Worm (Caenorhabditis elegans): ENCODE measurements around the gene del-7.

del-7 gene

DNA sequence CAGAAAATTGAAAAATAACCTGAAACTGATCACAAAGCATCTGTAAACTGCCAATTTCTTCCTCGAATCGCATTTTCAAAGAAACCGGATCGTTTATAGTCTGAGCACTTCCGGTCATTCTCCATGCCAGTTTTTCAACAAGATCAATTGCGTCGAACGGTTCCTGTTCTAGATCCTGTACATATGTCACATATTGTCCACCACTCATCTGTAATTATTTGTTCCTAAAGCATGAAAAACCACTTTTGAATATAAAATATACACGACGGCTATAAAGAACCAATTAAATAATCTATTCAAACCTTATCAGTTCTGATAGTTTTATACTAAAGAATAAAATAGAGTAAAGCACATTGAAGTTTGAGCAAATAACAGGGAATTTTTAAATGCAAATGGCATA, 22.1 kb downstream of the del-7 start, which contains the start of gene sec-10:
Gene sec-10 (minus strand): TSS at position 208 of the 400 bp plus-strand sequence.
- peak; percentile 28 for TF ChIP-seq tlf-1 (GFP tag; optimal IDR thresholded peaks at IDR 0.05)
- TF ChIP-seq pbrm-1 (GFP tag; IDR thresholded peaks at IDR 0.05), result 0 out of 2 replicates have a peak, but pooled peaks have one; percentile 35
- peak; percentile 20 for TF ChIP-seq ZK185.1 (tag; optimal IDR thresholded peaks at IDR 0.05; ENCODE audit: poor library complexity, severe bottlenecking)
- TF ChIP-seq tbp1 (GFP tag; optimal IDR thresholded peaks at IDR 0.05), result peak; percentile 19
- TF ChIP-seq B0336.3 (GFP tag; IDR thresholded peaks at IDR 0.05), result peak; percentile 72; the same call in 1 of the 2 replicates
- no peak for TF ChIP-seq ccch-3 (GFP tag; optimal IDR thresholded peaks at IDR 0.05)
- TF ChIP-seq repo-1 (tag; optimal IDR thresholded peaks at IDR 0.05), result peak; percentile 12
- TF ChIP-seq mel-28 (tag; optimal IDR thresholded peaks at IDR 0.05; ENCODE audit: borderline replicate concordance), result no peak
- no peak for TF ChIP-seq egl-18 (GFP tag; IDR thresholded peaks at IDR 0.05)
- TF ChIP-seq sdz-38 (tag; optimal IDR thresholded peaks at IDR 0.05), result no peak
- peak; percentile 73 for TF ChIP-seq athp-1 (tag; optimal IDR thresholded peaks at IDR 0.05)
- TF ChIP-seq madf-6 (GFP tag; IDR thresholded peaks at IDR 0.05), result peak; percentile 16; the same call in 1 of the 2 replicates
- no peak for TF ChIP-seq rpc-1 (optimal IDR thresholded peaks at IDR 0.05)
- no peak for TF ChIP-seq rpc-1 (tag; optimal IDR thresholded peaks at IDR 0.05)
- TF ChIP-seq F52B5.7 (tag; optimal IDR thresholded peaks at IDR 0.05), result no peak
- TF ChIP-seq Y53G8AR.9 (GFP tag; conservative IDR thresholded peaks at IDR 0.05), result peak; percentile 87
- peak; percentile 16 for TF ChIP-seq atf-7 (tag; optimal IDR thresholded peaks at IDR 0.05)
- peak; percentile 35; the same call in 1 of the 2 replicates for TF ChIP-seq mcd-1 (GFP tag; IDR thresholded peaks at IDR 0.05)
- TF ChIP-seq ceh-79 (tag; optimal IDR thresholded peaks at IDR 0.05), result no peak
- TF ChIP-seq madf-3 (GFP tag; IDR thresholded peaks at IDR 0.05), result 0 out of 2 replicates have a peak, but pooled peaks have one; percentile 40

DNA sequence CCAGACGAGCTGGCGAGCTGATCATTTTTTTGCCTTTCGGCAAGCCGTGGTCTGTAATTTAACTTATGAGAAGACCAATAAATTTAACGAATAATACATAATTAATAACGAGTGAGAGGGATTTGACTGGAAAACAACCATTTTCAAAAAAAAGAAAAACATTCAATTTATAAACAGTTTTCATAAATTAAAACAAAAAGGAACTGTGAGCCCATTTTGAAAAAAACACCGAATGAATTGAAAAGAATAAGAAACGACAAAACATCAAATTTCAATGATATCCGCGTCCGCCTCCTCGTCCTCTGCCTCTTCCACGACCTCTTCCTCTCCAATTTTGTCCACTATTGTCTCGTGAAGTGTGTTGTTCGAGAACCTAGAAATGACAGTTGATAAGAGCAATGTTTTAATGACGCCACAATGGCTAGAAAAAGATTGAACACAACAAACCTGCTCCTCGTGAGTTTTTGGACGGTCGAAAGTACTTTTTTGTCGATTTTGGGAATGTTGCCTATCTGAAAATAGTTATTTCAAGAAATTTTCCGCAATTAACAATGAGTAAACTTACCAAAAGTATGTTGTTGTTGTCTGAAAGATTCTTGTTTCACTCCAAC, 23.7 kb downstream of the del-7 start, which contains the start of gene tag-321:
Gene tag-321 (minus strand): TSS at position 51 of the 611 bp plus-strand sequence.
- TF ChIP-seq die-1 (tag; optimal IDR thresholded peaks at IDR 0.05), result no peak
- 0 out of 2 replicates have a peak, but pooled peaks have one; percentile 44 for TF ChIP-seq hsf-1 (GFP tag; IDR thresholded peaks at IDR 0.05)
- peak; percentile 63 for TF ChIP-seq nhr-80 (tag; optimal IDR thresholded peaks at IDR 0.05)

DNA sequence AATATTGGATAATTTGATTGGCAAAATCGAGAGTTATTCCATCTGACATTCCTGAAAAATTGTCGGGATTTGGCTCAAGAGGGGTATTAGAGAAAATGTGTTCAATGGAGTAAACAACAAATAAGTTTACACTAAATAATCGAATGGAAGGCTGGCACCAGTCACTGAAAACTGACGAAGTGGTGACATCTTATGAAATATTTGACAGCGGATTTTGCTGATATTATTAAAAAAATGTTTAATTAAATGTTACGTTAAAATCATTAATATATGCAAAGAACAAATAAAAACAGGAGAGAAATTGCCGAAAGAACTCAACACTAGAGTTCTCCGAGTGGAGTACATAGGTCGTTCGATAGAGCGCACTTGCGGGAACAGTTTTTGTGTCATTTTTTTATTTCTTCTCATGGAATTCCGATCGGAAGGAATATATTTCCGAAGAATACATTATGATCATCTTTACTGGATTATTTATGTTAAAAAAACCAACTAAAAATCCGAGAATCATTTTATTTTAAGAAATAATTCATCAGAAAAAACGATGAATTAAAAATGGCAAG, 25.4 kb downstream of the del-7 start, which contains the start of gene tag-322:
Gene tag-322 (minus strand): TSS at position 51 of the 560 bp plus-strand sequence.
- TF ChIP-seq unc-62 (GFP tag; optimal IDR thresholded peaks at IDR 0.05) (no peak), unc-130 (GFP tag; optimal IDR thresholded peaks at IDR 0.05) (no peak), attf-6 (GFP tag; IDR thresholded peaks at IDR 0.05) (no peak), snpc-1.1 (tag; optimal IDR thresholded peaks at IDR 0.05; ENCODE audit: insufficient read depth) (no peak), dpff-1 (tag; optimal IDR thresholded peaks at IDR 0.05) (no peak), atf-7 (tag; optimal IDR thresholded peaks at IDR 0.05) (no peak), T26A5.8 (tag; optimal IDR thresholded peaks at IDR 0.05) (no peak), hmg-1.2 (GFP tag; IDR thresholded peaks at IDR 0.05) (0 out of 2 replicates have a peak, but pooled peaks have one; percentile 6), sptf-2 (GFP tag; optimal IDR thresholded peaks at IDR 0.05) (no peak), aptf-3 (GFP tag; IDR thresholded peaks at IDR 0.05) (no peak), snpc-1.3 (tag; optimal IDR thresholded peaks at IDR 0.05; ENCODE audit: insufficient read depth) (peak; percentile 58), fkh-3 (tag; optimal IDR thresholded peaks at IDR 0.05) (no peak), mes-4 (tag; optimal IDR thresholded peaks at IDR 0.05) (no peak), bed-1 (GFP tag; IDR thresholded peaks at IDR 0.05) (no peak), tlf-1 (GFP tag; optimal IDR thresholded peaks at IDR 0.05) (no peak), gei-17 (GFP tag; optimal IDR thresholded peaks at IDR 0.05) (no peak), athp-1 (tag; optimal IDR thresholded peaks at IDR 0.05) (no peak), ceh-58 (GFP tag; IDR thresholded peaks at IDR 0.05) (no peak), efl-1 (GFP tag; optimal IDR thresholded peaks at IDR 0.05) (no peak), F37B4.10 (GFP tag; IDR thresholded peaks at IDR 0.05) (no peak), F10E7.11 (tag; optimal IDR thresholded peaks at IDR 0.05) (no peak), F57C9.4 (tag; optimal IDR thresholded peaks at IDR 0.05) (no peak), cebp-1 (GFP tag; IDR thresholded peaks at IDR 0.05) (no peak), cebp-1 (tag; optimal IDR thresholded peaks at IDR 0.05) (peak; percentile 41), nfya-2 (GFP tag; IDR thresholded peaks at IDR 0.05) (no peak), hlh-26 (GFP tag; conservative IDR thresholded peaks at IDR 0.05) (no peak)
